Worm (Caenorhabditis elegans) whole organism, L4 larva: ENCODE data around the gene chil-19.

ENCODE experiments used
- D1046.2 ChIP-seq: fragments of 200-800 bp; sonication (Bioruptor generic); IDR thresholded peaks from 2 replicates; pipeline ENCODE4 v1.3.6; 2022; ENCODE audit warnings: missing genetic modification characterization, missing compliant biosample characterization
- F10B5.3 ChIP-seq: sonication (generic microtip); optimal IDR thresholded peaks from 2 replicates; lab custom pipeline; 2016; ENCODE audit warnings: mild to moderate bottlenecking, missing genetic modification characterization, missing compliant biosample characterization
- F26F4.8 ChIP-seq: fragments of 200-800 bp; sonication (Bioruptor generic); conservative IDR thresholded peaks from 2 replicates; pipeline ENCODE4 v1.3.6; 2022; ENCODE audit warnings: missing genetic modification characterization, missing compliant biosample characterization
- F37D6.2 ChIP-seq: sonication (generic microtip); optimal IDR thresholded peaks from 2 replicates; lab custom pipeline; 2016; ENCODE audit warnings: mild to moderate bottlenecking, missing genetic modification characterization, missing compliant biosample characterization
- T20F7.1 ChIP-seq: fragments of 200-800 bp; sonication (Bioruptor generic); optimal IDR thresholded peaks from 2 replicates; lab custom pipeline; 2018; ENCODE audit warnings: mild to moderate bottlenecking, missing genetic modification characterization, missing compliant biosample characterization
- Y105C5A.15 ChIP-seq: fragments of 200-800 bp; sonication (Bioruptor generic); IDR thresholded peaks from 2 replicates; pipeline ENCODE4 v1.3.6; 2022; ENCODE audit warnings: missing genetic modification characterization, missing compliant biosample characterization
- Y5F2A.4 ChIP-seq: fragments of 200-800 bp; sonication (Bioruptor generic); optimal IDR thresholded peaks from 2 replicates; lab custom pipeline; 2018; ENCODE audit warnings: mild to moderate bottlenecking, missing genetic modification characterization, missing compliant biosample characterization
- aha-1 ChIP-seq: fragments of 150-350 bp; peaks from one replicate; lab custom pipeline; 2014; ENCODE audit warnings: missing biosample characterization, missing genetic modification characterization
- aly-2 ChIP-seq: sonication (generic microtip); optimal IDR thresholded peaks from 2 replicates; lab custom pipeline; 2018; ENCODE audit warnings: missing biosample characterization, missing genetic modification characterization
- arid-1 ChIP-seq: fragments of 200-800 bp; sonication (Bioruptor generic); conservative IDR thresholded peaks from 2 replicates; pipeline ENCODE4 v1.3.6; 2022; ENCODE audit warnings: missing genetic modification reagents, missing genetic modification characterization, missing compliant biosample characterization
- ceh-20 ChIP-seq: fragments of 200-800 bp; sonication (Bioruptor generic); IDR thresholded peaks from 2 replicates; pipeline ENCODE4 v1.3.6; 2022; ENCODE audit warnings: missing genetic modification reagents, missing genetic modification characterization, missing compliant biosample characterization
- ceh-32 ChIP-seq: sonication (generic microtip); optimal IDR thresholded peaks from 2 replicates; lab custom pipeline; 2016; ENCODE audit warnings: mild to moderate bottlenecking, missing genetic modification characterization, missing compliant biosample characterization; ENCODE audit not compliant: poor library complexity
- ceh-44 ChIP-seq: fragments of 200-800 bp; sonication (Bioruptor generic); IDR thresholded peaks from 2 replicates; pipeline ENCODE4 v1.3.6; 2022; ENCODE audit warnings: missing genetic modification reagents, missing genetic modification characterization, missing compliant biosample characterization
- ceh-82 ChIP-seq: sonication (generic microtip); optimal IDR thresholded peaks from 2 replicates; lab custom pipeline; 2017; ENCODE audit warnings: missing biosample characterization, missing genetic modification characterization
- daf-16 ChIP-seq, 3 experiments: sonication (generic microtip); optimal IDR thresholded peaks; 2 replicates each; lab custom pipeline; 2016 to 2017; ENCODE audit warnings: missing genetic modification characterization in 3 of 3, missing genetic modification reagents in 3 of 3, mild to moderate bottlenecking in 2 of 3, missing compliant biosample characterization in 2 of 3, missing biosample characterization in 1 of 3, moderate library complexity in 1 of 3
- daf-19 ChIP-seq: fragments of 200-800 bp; sonication (Bioruptor generic); conservative IDR thresholded peaks from 2 replicates; pipeline ENCODE4 v1.3.6; 2022; ENCODE audit warnings: missing genetic modification characterization, missing compliant biosample characterization
- dpl-1 ChIP-seq: fragments of 150-350 bp; optimal IDR thresholded peaks from 2 replicates; lab custom pipeline; 2014; ENCODE audit warnings: missing biosample characterization, missing genetic modification reagents, missing genetic modification characterization
- dve-1 ChIP-seq: sonication (generic microtip); optimal IDR thresholded peaks from 2 replicates; lab custom pipeline; 2017; ENCODE audit warnings: antibody characterized with exemption, mild to moderate bottlenecking, missing genetic modification characterization, missing compliant biosample characterization; ENCODE audit not compliant: insufficient read depth
- fkh-10 ChIP-seq: fragments of 150-350 bp; optimal IDR thresholded peaks from 2 replicates; lab custom pipeline; 2014; ENCODE audit warnings: missing biosample characterization, missing genetic modification reagents, missing genetic modification characterization
- gei-8 ChIP-seq: fragments of 200-800 bp; sonication (Bioruptor generic); optimal IDR thresholded peaks from 2 replicates; lab custom pipeline; 2018; ENCODE audit warnings: mild to moderate bottlenecking, missing genetic modification characterization, missing compliant biosample characterization
- hif-1 ChIP-seq, 2 experiments: sonication (generic microtip); optimal IDR thresholded peaks; 2 replicates each; lab custom pipeline; 2016 to 2017; ENCODE audit warnings: missing compliant biosample characterization in 2 of 2, missing genetic modification characterization in 2 of 2, missing genetic modification reagents in 2 of 2, missing genotype in 2 of 2, mild to moderate bottlenecking in 1 of 2
- jun-1 ChIP-seq: fragments of 150-350 bp; optimal IDR thresholded peaks from 2 replicates; lab custom pipeline; 2014; ENCODE audit warnings: missing biosample characterization, missing genetic modification reagents, missing genetic modification characterization
- lin-1 ChIP-seq: fragments of 200-800 bp; sonication (Bioruptor generic); IDR thresholded peaks from 2 replicates; pipeline ENCODE4 v1.3.6; 2022; ENCODE audit warnings: missing genetic modification reagents, missing genetic modification characterization, missing compliant biosample characterization
- lin-13 ChIP-seq: fragments of 150-350 bp; optimal IDR thresholded peaks from 2 replicates; lab custom pipeline; 2014; ENCODE audit warnings: missing biosample characterization, missing genetic modification reagents, missing genetic modification characterization
- lsy-2 ChIP-seq, 2 experiments: fragments of 150-350 bp in 1 of 2; sonication (generic microtip) in 1 of 2; optimal IDR thresholded peaks; 2 replicates each; lab custom pipeline; 2014 to 2017; ENCODE audit warnings: missing biosample characterization in 2 of 2, missing genetic modification characterization in 2 of 2
- madf-9 ChIP-seq: fragments of 200-800 bp; sonication (Bioruptor generic); conservative IDR thresholded peaks from 2 replicates; pipeline ENCODE4 v1.3.6; 2022; ENCODE audit warnings: missing genetic modification reagents, missing genetic modification characterization, missing compliant biosample characterization
- mdt-29 ChIP-seq: fragments of 200-800 bp; sonication (Bioruptor generic); IDR thresholded peaks from 2 replicates; pipeline ENCODE4 v1.3.6; 2022; ENCODE audit warnings: missing genetic modification reagents, missing genetic modification characterization, missing compliant biosample characterization
- mes-2 ChIP-seq: sonication (generic microtip); optimal IDR thresholded peaks from 2 replicates; lab custom pipeline; 2016; ENCODE audit warnings: missing genotype, mild to moderate bottlenecking, missing genetic modification characterization, missing compliant biosample characterization; ENCODE audit not compliant: poor library complexity, severe bottlenecking
- mxl-2 ChIP-seq: fragments of 200-800 bp; sonication (Bioruptor generic); conservative IDR thresholded peaks from 2 replicates; pipeline ENCODE4 v1.3.6; 2022; ENCODE audit warnings: missing genetic modification reagents, missing genetic modification characterization, missing compliant biosample characterization
- nhr-10 ChIP-seq: fragments of 150-350 bp; optimal IDR thresholded peaks from 2 replicates; lab custom pipeline; 2014; ENCODE audit warnings: missing biosample characterization, missing genetic modification characterization
- nhr-102 ChIP-seq: sonication (generic microtip); optimal IDR thresholded peaks from 2 replicates; lab custom pipeline; 2016; ENCODE audit warnings: mild to moderate bottlenecking, missing genetic modification characterization, moderate library complexity, missing compliant biosample characterization
- nhr-28 ChIP-seq: fragments of 150-350 bp; optimal IDR thresholded peaks from 2 replicates; lab custom pipeline; 2014; ENCODE audit warnings: missing biosample characterization, missing genetic modification characterization
- nhr-48 ChIP-seq: sonication (generic microtip); optimal IDR thresholded peaks from 2 replicates; lab custom pipeline; 2016; ENCODE audit warnings: mild to moderate bottlenecking, missing genetic modification characterization, missing compliant biosample characterization
- php-3 ChIP-seq: fragments of 200-800 bp; sonication (Bioruptor generic); IDR thresholded peaks from 2 replicates; pipeline ENCODE4 v1.3.6; 2022; ENCODE audit warnings: missing genetic modification reagents, missing genetic modification characterization, missing compliant biosample characterization
- rbr-2 ChIP-seq: sonication (generic microtip); optimal IDR thresholded peaks from 2 replicates; lab custom pipeline; 2016; ENCODE audit warnings: missing genotype, missing genetic modification characterization, missing compliant biosample characterization
- sdz-12 ChIP-seq: fragments of 200-800 bp; sonication (Bioruptor generic); optimal IDR thresholded peaks from 2 replicates; lab custom pipeline; 2018; ENCODE audit warnings: mild to moderate bottlenecking, missing genetic modification characterization, missing compliant biosample characterization
- snpc-4 ChIP-seq: fragments of 150-350 bp; optimal IDR thresholded peaks from 2 replicates; lab custom pipeline; 2014; ENCODE audit warnings: missing biosample characterization, missing genetic modification characterization
- spr-1 ChIP-seq: sonication (generic microtip); optimal IDR thresholded peaks from 2 replicates; lab custom pipeline; 2016; ENCODE audit warnings: mild to moderate bottlenecking, missing genetic modification characterization, missing compliant biosample characterization
- unc-130 ChIP-seq: sonication (generic microtip); optimal IDR thresholded peaks from 2 replicates; lab custom pipeline; 2016; ENCODE audit warnings: missing genetic modification reagents, missing genetic modification characterization, missing compliant biosample characterization
- unc-39 ChIP-seq: sonication (generic microtip); optimal IDR thresholded peaks from 2 replicates; lab custom pipeline; 2017; ENCODE audit warnings: missing biosample characterization, missing genetic modification characterization
- unc-62 ChIP-seq, 3 experiments: fragments of 150-350 bp in 1 of 3; sonication (generic microtip); optimal IDR thresholded peaks in 2 of 3; peaks in 1 of 3; 1 replicate in 1 of 3; 2 replicates in 2 of 3; lab custom pipeline; 2014 to 2017; ENCODE audit warnings: missing biosample characterization in 3 of 3, missing genetic modification characterization in 3 of 3, missing genetic modification reagents in 3 of 3, missing genotype in 1 of 3
- vab-7 ChIP-seq: fragments of 200-800 bp; sonication (Bioruptor generic); IDR thresholded peaks from 2 replicates; pipeline ENCODE4 v1.3.6; 2022; ENCODE audit warnings: missing genetic modification reagents, missing genetic modification characterization, missing compliant biosample characterization
- zfp-3 ChIP-seq: fragments of 200-800 bp; sonication (Bioruptor generic); conservative IDR thresholded peaks from 2 replicates; pipeline ENCODE4 v1.3.6; 2022; ENCODE audit warnings: missing genetic modification reagents, missing genetic modification characterization, missing compliant biosample characterization

chil-19 gene

ce11 chrII:9441838-9442237 is 12.4 kb downstream of the chil-19 start, which contains the start of gene chil-16:
chil-16 (minus strand) TSS chrII:9441938.
- no peak for TF ChIP-seq mdt-29 (GFP tag; lab: Robert Waterston, UW)
- no peak for TF ChIP-seq sdz-12
- no peak for TF ChIP-seq nhr-102 (tag; lab: Kevin White, UChicago)
- TF ChIP-seq lin-1 (GFP tag; lab: Robert Waterston, UW): no peak
- no peak for TF ChIP-seq daf-16 (GFP tag; optimal IDR thresholded peaks at IDR 0.05; lab: Kevin White, UChicago)
- no peak for TF ChIP-seq daf-16 (tag; optimal IDR thresholded peaks at IDR 0.05; lab: Kevin White, UChicago)
- no peak for TF ChIP-seq zfp-3 (GFP tag; lab: Robert Waterston, UW)
- TF ChIP-seq ceh-32 (tag; lab: Kevin White, UChicago): no peak
- TF ChIP-seq daf-19 (GFP tag; lab: Robert Waterston, UW): no peak
- no peak for TF ChIP-seq php-3 (GFP tag; lab: Robert Waterston, UW)
- TF ChIP-seq unc-39 (tag; lab: Kevin White, UChicago): no peak
- no peak for TF ChIP-seq aly-2 (tag; lab: Kevin White, UChicago)
- no peak for TF ChIP-seq Y105C5A.15 (GFP tag; lab: Robert Waterston, UW)
- TF ChIP-seq fkh-10: no peak
- no peak for TF ChIP-seq F26F4.8 (GFP tag; lab: Robert Waterston, UW)
- no peak for TF ChIP-seq mes-2 (tag; lab: Kevin White, UChicago)
- no peak for TF ChIP-seq D1046.2 (GFP tag; lab: Robert Waterston, UW)
- TF ChIP-seq ceh-20 (GFP tag; lab: Robert Waterston, UW): no peak
- TF ChIP-seq nhr-10 (tag; lab: Kevin White, UChicago): no peak
- TF ChIP-seq F10B5.3: no peak

- TF ChIP-seq madf-9 (no peak), arid-1 (no peak), lsy-2 (tag; optimal IDR thresholded peaks at IDR 0.05; lab: Kevin White, UChicago) (no peak), nhr-10 (tag; lab: Kevin White, UChicago) (no peak), F37D6.2 (tag; lab: Kevin White, UChicago) (no peak), vab-7 (GFP tag; lab: Robert Waterston, UW) (no peak), nhr-48 (tag; lab: Kevin White, UChicago) (no peak), rbr-2 (no peak)
Measured at ce11 chrII:9440060-9440459, 14.1 kb downstream of the chil-19 start, which contains the start of gene chil-17. chil-17 (minus strand) TSS chrII:9440160.

- no peak for TF ChIP-seq dpl-1
- TF ChIP-seq jun-1: no peak
- peak in 1 of 2 experiments; percentile 91 for TF ChIP-seq unc-62 (GFP tag; optimal IDR thresholded peaks at IDR 0.05 in 1 of 2; lab: Kevin White, UChicago)
- no peak for TF ChIP-seq unc-62 (tag; optimal IDR thresholded peaks at IDR 0.05; lab: Kevin White, UChicago)
- no peak for TF ChIP-seq rbr-2
- peak; percentile 3 for TF ChIP-seq aha-1 (tag; lab: Kevin White, UChicago)
- TF ChIP-seq nhr-48 (tag; lab: Kevin White, UChicago): no peak
Measured at ce11 chrII:9438853-9439252, 15.4 kb downstream of the chil-19 start.

ce11 chrII:9438227-9438626 is 16.0 kb downstream of the chil-19 start, which contains the start of gene chil-13:
chil-13 (minus strand) TSS chrII:9438327.
- TF ChIP-seq gei-8 (GFP tag; lab: Kevin White, UChicago): no peak
- no peak for TF ChIP-seq ceh-44 (GFP tag; lab: Robert Waterston, UW)
- TF ChIP-seq dve-1 (tag; lab: Kevin White, UChicago): no peak

- no peak for TF ChIP-seq jun-1
- TF ChIP-seq T20F7.1 (GFP tag; lab: Kevin White, UChicago): no peak
- TF ChIP-seq mdt-29 (GFP tag; lab: Robert Waterston, UW): no peak
- no peak for TF ChIP-seq lin-13 (GFP tag; lab: Kevin White, UChicago)
- no peak for TF ChIP-seq snpc-4 (tag; lab: Kevin White, UChicago)
- TF ChIP-seq ceh-82 (tag; lab: Kevin White, UChicago): no peak
- no peak for TF ChIP-seq daf-16 (GFP tag; optimal IDR thresholded peaks at IDR 0.05; lab: Kevin White, UChicago)
- TF ChIP-seq daf-16 (tag; optimal IDR thresholded peaks at IDR 0.05; lab: Kevin White, UChicago): no peak
- TF ChIP-seq Y5F2A.4 (GFP tag; lab: Kevin White, UChicago): no peak
- TF ChIP-seq F37D6.2 (tag; lab: Kevin White, UChicago): no peak
- no peak for TF ChIP-seq mxl-2
- no peak for TF ChIP-seq nhr-28
- no peak for TF ChIP-seq hif-1 (tag; optimal IDR thresholded peaks at IDR 0.05; lab: Kevin White, UChicago)
- no peak for TF ChIP-seq unc-130 (GFP tag; lab: Kevin White, UChicago)
- TF ChIP-seq spr-1 (tag; lab: Kevin White, UChicago): no peak
- no peak for TF ChIP-seq sdz-12
Measured at ce11 chrII:9436009-9436408, 18.2 kb downstream of the chil-19 start, which contains the start of gene kin-16. kin-16 (minus strand) TSS chrII:9436109.
